Fruit fly (Drosophila melanogaster): ENCODE results near the gene Usp47.

The Usp47 gene

DNA sequence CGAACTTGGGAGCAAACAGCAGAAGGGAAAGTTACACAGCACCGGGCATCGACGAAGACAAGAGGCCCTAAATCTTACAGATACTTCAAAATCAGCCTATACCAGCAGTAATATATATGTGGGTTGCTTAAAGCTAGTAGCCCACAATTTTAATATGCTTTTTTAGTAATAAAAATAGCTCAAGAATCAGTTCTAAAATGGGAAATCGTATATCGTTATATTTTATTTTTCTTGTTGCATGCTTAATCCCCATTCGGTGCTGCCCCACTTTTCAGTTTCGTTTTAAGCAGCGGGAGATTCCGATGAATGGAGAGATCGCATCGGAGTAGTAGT lies 55.3 kb downstream of the Usp47 start (continued):
- TF ChIP-seq HLH4C (GFP tag; IDR thresholded peaks at IDR 0.05; ENCODE audit: partially characterized antibody) (no peak), mam (GFP tag; optimal IDR thresholded peaks at IDR 0.05) (peak; percentile 28), knrl (GFP tag; IDR thresholded peaks at IDR 0.05; ENCODE audit: partially characterized antibody) (no peak), CG11085 (GFP tag; IDR thresholded peaks at IDR 0.05) (no peak), peb (GFP tag; IDR thresholded peaks at IDR 0.05) (no peak), sug (tag; optimal IDR thresholded peaks at IDR 0.05) (no peak), H2.0 (GFP tag; IDR thresholded peaks at IDR 0.05) (no peak), CG6689 (GFP tag; IDR thresholded peaks at IDR 0.05) (peak; percentile 26; the same call in 1 of the 2 replicates), Hr39 (optimal IDR thresholded peaks at IDR 0.05) (no peak), CG12942 (GFP tag; optimal IDR thresholded peaks at IDR 0.05) (no peak), Med (GFP tag) (peak; percentile 16), Dbx (GFP tag; IDR thresholded peaks at IDR 0.05) (0 out of 3 replicates have a peak, but pooled peaks have one; percentile 24), danr (GFP tag; IDR thresholded peaks at IDR 0.05) (no peak), Lpt (GFP tag; optimal IDR thresholded peaks at IDR 0.05) (no peak), Nf-YB (GFP tag; optimal IDR thresholded peaks at IDR 0.05) (no peak), CG15479 (GFP tag; optimal IDR thresholded peaks at IDR 0.05) (no peak), Pdp1 (GFP tag; optimal IDR thresholded peaks at IDR 0.05) (peak; percentile 4 to 43), Hmr (GFP tag; optimal IDR thresholded peaks at IDR 0.05) (peak; percentile 57), sisA (GFP tag; IDR thresholded peaks at IDR 0.05) (no peak), row (GFP tag; IDR thresholded peaks at IDR 0.05) (peak; percentile 61), sob (GFP tag; IDR thresholded peaks at IDR 0.05) (peak; percentile 21; the same call in 1 of the 2 replicates), bsh (GFP tag; optimal IDR thresholded peaks at IDR 0.05) (peak; percentile 29 to 54), CG8290 (GFP tag; optimal IDR thresholded peaks at IDR 0.05) (no peak), CG8290 (tag; optimal IDR thresholded peaks at IDR 0.05) (no peak), rib (GFP tag; IDR thresholded peaks at IDR 0.05) (no peak), klu (GFP tag; IDR thresholded peaks at IDR 0.05) (0 out of 2 replicates have a peak, but pooled peaks have one; percentile 31), Abd-B (GFP tag; optimal IDR thresholded peaks at IDR 0.05) (no peak), YL-1 (GFP tag; optimal IDR thresholded peaks at IDR 0.05) (no peak), sens (GFP tag) (peak; percentile 62), CG3163 (GFP tag; optimal IDR thresholded peaks at IDR 0.05) (no peak), CG14965 (GFP tag; optimal IDR thresholded peaks at IDR 0.05; ENCODE audit: borderline replicate concordance) (no peak), CG2678 (tag; optimal IDR thresholded peaks at IDR 0.05) (peak; percentile 46), CG31365 (tag; optimal IDR thresholded peaks at IDR 0.05) (no peak), Rfx (GFP tag; IDR thresholded peaks at IDR 0.05) (peak; percentile 56), nom (GFP tag; optimal IDR thresholded peaks at IDR 0.05) (peak; percentile 71), lab (GFP tag; optimal IDR thresholded peaks at IDR 0.05) (peak; percentile 15), Ada2b (GFP tag; IDR thresholded peaks at IDR 0.05) (peak; percentile 36; the same call in 1 of the 2 replicates), org-1 (GFP tag; optimal IDR thresholded peaks at IDR 0.05) (no peak), her (GFP tag; optimal IDR thresholded peaks at IDR 0.05) (no peak), CG6813 (GFP tag; optimal IDR thresholded peaks at IDR 0.05) (peak; percentile 10), CG12769 (tag; optimal IDR thresholded peaks at IDR 0.05) (no peak), luna (GFP tag; optimal IDR thresholded peaks at IDR 0.05) (no peak), CG16863 (GFP tag; optimal IDR thresholded peaks at IDR 0.05) (no peak), dmrt99B (tag; optimal IDR thresholded peaks at IDR 0.05) (peak; percentile 53), al (GFP tag; IDR thresholded peaks at IDR 0.05) (0 out of 2 replicates have a peak, but pooled peaks have one; percentile 20), B-H1 (GFP tag; IDR thresholded peaks at IDR 0.05) (peak; percentile 13; the same call in 1 of the 3 replicates), Lim3 (GFP tag; IDR thresholded peaks at IDR 0.05) (no peak), Myb (GFP tag; optimal IDR thresholded peaks at IDR 0.05) (no peak), CG8478 (optimal IDR thresholded peaks at IDR 0.05) (no peak), CG3065 (GFP tag; optimal IDR thresholded peaks at IDR 0.05) (no peak), CG12391 (tag; optimal IDR thresholded peaks at IDR 0.05) (peak; percentile 28), pnt (GFP tag; optimal IDR thresholded peaks at IDR 0.05) (no peak), CHES-1-like (GFP tag; optimal IDR thresholded peaks at IDR 0.05) (no peak)

Data from whole organism, embryonic.